Worm (Caenorhabditis elegans) whole organism, L2 larva: ENCODE results near the gene ZK6.8.

Experiments used
- C34F6.9 ChIP-seq: fragments of 150-350 bp; optimal IDR thresholded peaks from 2 replicates; lab custom pipeline; 2014; ENCODE audit warnings: missing biosample characterization, missing genetic modification characterization
- R02D3.7 ChIP-seq: fragments of 150-350 bp; optimal IDR thresholded peaks from 2 replicates; lab custom pipeline; 2014; ENCODE audit warnings: missing biosample characterization, missing genetic modification characterization
- ZK546.5 ChIP-seq: sonication (generic microtip); optimal IDR thresholded peaks from 2 replicates; lab custom pipeline; 2017; ENCODE audit warnings: missing biosample characterization, missing genetic modification characterization
- alr-1 ChIP-seq: fragments of 150-350 bp; optimal IDR thresholded peaks from 2 replicates; lab custom pipeline; 2014; ENCODE audit warnings: missing biosample characterization, missing genetic modification characterization
- aly-2 ChIP-seq: fragments of 150-350 bp; optimal IDR thresholded peaks from 2 replicates; lab custom pipeline; 2014; ENCODE audit warnings: missing biosample characterization, missing genetic modification characterization
- blmp-1 ChIP-seq: sonication (generic microtip); optimal IDR thresholded peaks from 2 replicates; lab custom pipeline; 2017; ENCODE audit warnings: missing genetic modification characterization, mild to moderate bottlenecking, missing compliant biosample characterization, antibody characterized with exemption, moderate library complexity; ENCODE audit not compliant: insufficient read depth
- ceh-16 ChIP-seq: fragments of 150-350 bp; optimal IDR thresholded peaks from 2 replicates; lab custom pipeline; 2014; ENCODE audit warnings: missing biosample characterization, missing genetic modification characterization
- ceh-82 ChIP-seq: fragments of 150-350 bp; optimal IDR thresholded peaks from 2 replicates; lab custom pipeline; 2014; ENCODE audit warnings: missing biosample characterization, missing genetic modification characterization
- crh-2 ChIP-seq: sonication (generic microtip); optimal IDR thresholded peaks from 2 replicates; lab custom pipeline; 2017; ENCODE audit warnings: missing biosample characterization, missing genetic modification characterization
- dmd-4 ChIP-seq: sonication (generic microtip); optimal IDR thresholded peaks from 2 replicates; lab custom pipeline; 2017; ENCODE audit warnings: missing biosample characterization, missing genetic modification characterization
- egl-27 ChIP-seq: sonication (generic microtip); optimal IDR thresholded peaks from 3 replicates; lab custom pipeline; 2017; ENCODE audit warnings: missing biosample characterization, missing genetic modification reagents, missing genetic modification characterization
- elt-1 ChIP-seq: fragments of 150-350 bp; optimal IDR thresholded peaks from 2 replicates; lab custom pipeline; 2014; ENCODE audit warnings: missing biosample characterization, missing genetic modification characterization
- elt-3 ChIP-seq: sonication (generic microtip); optimal IDR thresholded peaks from 2 replicates; lab custom pipeline; 2017; ENCODE audit warnings: missing biosample characterization, missing genetic modification characterization
- fos-1 ChIP-seq: fragments of 150-350 bp; optimal IDR thresholded peaks from 2 replicates; lab custom pipeline; 2014; ENCODE audit warnings: missing biosample characterization, missing genetic modification characterization
- gmeb-1 ChIP-seq: fragments of 150-350 bp; optimal IDR thresholded peaks from 2 replicates; lab custom pipeline; 2014; ENCODE audit warnings: missing biosample characterization, missing genetic modification characterization
- lin-13 ChIP-seq: fragments of 150-350 bp; optimal IDR thresholded peaks from 2 replicates; lab custom pipeline; 2014; ENCODE audit warnings: missing biosample characterization, missing genetic modification reagents, missing genetic modification characterization
- mbf-1 ChIP-seq: sonication (generic microtip); optimal IDR thresholded peaks from 2 replicates; lab custom pipeline; 2017; ENCODE audit warnings: missing biosample characterization, missing genetic modification characterization
- nhr-11 ChIP-seq: fragments of 150-350 bp; optimal IDR thresholded peaks from 2 replicates; lab custom pipeline; 2014; ENCODE audit warnings: missing biosample characterization, missing genetic modification characterization
- nhr-12 ChIP-seq: fragments of 150-350 bp; optimal IDR thresholded peaks from 2 replicates; lab custom pipeline; 2014; ENCODE audit warnings: missing biosample characterization, missing genetic modification characterization
- nhr-129 ChIP-seq: fragments of 150-350 bp; optimal IDR thresholded peaks from 2 replicates; lab custom pipeline; 2014; ENCODE audit warnings: missing biosample characterization, missing genetic modification characterization
- nhr-25 ChIP-seq: fragments of 150-350 bp; sonication (generic microtip); optimal IDR thresholded peaks from 3 replicates; lab custom pipeline; 2014; ENCODE audit warnings: missing biosample characterization, missing genetic modification characterization
- nhr-6 ChIP-seq: fragments of 150-350 bp; optimal IDR thresholded peaks from 2 replicates; lab custom pipeline; 2014; ENCODE audit warnings: missing biosample characterization, missing genetic modification characterization
- sma-3 ChIP-seq: sonication (generic microtip); optimal IDR thresholded peaks from 2 replicates; lab custom pipeline; 2016; ENCODE audit warnings: missing genetic modification reagents, missing genetic modification characterization, missing compliant biosample characterization
- sma-9 ChIP-seq, 2 experiments: fragments of 150-350 bp in 1 of 2; sonication (generic microtip) in 1 of 2; optimal IDR thresholded peaks; 2 replicates each; lab custom pipeline; 2014 to 2016; ENCODE audit warnings: missing genetic modification characterization in 2 of 2, mild to moderate bottlenecking in 1 of 2, missing biosample characterization in 1 of 2, missing compliant biosample characterization in 1 of 2, missing genetic modification reagents in 1 of 2, moderate library complexity in 1 of 2
- unc-55 ChIP-seq: fragments of 150-350 bp; sonication (generic microtip); optimal IDR thresholded peaks from 3 replicates; lab custom pipeline; 2014; ENCODE audit warnings: missing biosample characterization, missing genetic modification reagents, missing genetic modification characterization
- unc-62 ChIP-seq: fragments of 150-350 bp; optimal IDR thresholded peaks from 2 replicates; lab custom pipeline; 2014; ENCODE audit warnings: missing biosample characterization, missing genetic modification reagents, missing genetic modification characterization
- ztf-1 ChIP-seq: fragments of 200-800 bp; sonication (Bioruptor generic); conservative IDR thresholded peaks from 2 replicates; pipeline ENCODE4 v1.3.6; 2022; ENCODE audit warnings: missing genetic modification characterization, missing compliant biosample characterization
- ztf-11 ChIP-seq: sonication (generic microtip); optimal IDR thresholded peaks from 2 replicates; lab custom pipeline; 2017; ENCODE audit warnings: missing biosample characterization, missing genetic modification characterization
- ztf-4 ChIP-seq: fragments of 150-350 bp; optimal IDR thresholded peaks from 2 replicates; lab custom pipeline; 2014; ENCODE audit warnings: missing biosample characterization, missing genetic modification characterization

ZK6.8 gene

ce11 chrV:396309-396708, 14.6 kb downstream of the ZK6.8 start, which contains the start of gene nhr-253:
nhr-253 (plus strand) TSS chrV:396593.
- TF ChIP-seq sma-9 (GFP tag; optimal IDR thresholded peaks at IDR 0.05; lab: Kevin White, UChicago) (no peak), sma-9 (tag; optimal IDR thresholded peaks at IDR 0.05; lab: Kevin White, UChicago) (no peak)

ce11 chrV:399721-400120, 18.0 kb downstream of the ZK6.8 start, which contains the start of gene scl-27:
scl-27 (plus strand) TSS chrV:400021.
- TF ChIP-seq ztf-1 (GFP tag; lab: Robert Waterston, UW) (no peak), unc-62 (no peak), ztf-11 (tag; lab: Kevin White, UChicago) (no peak), gmeb-1 (tag; lab: Kevin White, UChicago) (no peak), unc-55 (GFP tag; lab: Kevin White, UChicago) (no peak), C34F6.9 (tag; lab: Kevin White, UChicago) (no peak), ceh-82 (tag; lab: Kevin White, UChicago) (no peak)

ce11 chrV:403028-403427, 21.3 kb downstream of the ZK6.8 start, which contains the start of gene srh-62:
srh-62 (minus strand) TSS chrV:403128.
- TF ChIP-seq ztf-4 = no peak
- no peak for TF ChIP-seq unc-55 (GFP tag; lab: Kevin White, UChicago)
- no peak for TF ChIP-seq ceh-82 (tag; lab: Kevin White, UChicago)
- no peak for TF ChIP-seq nhr-6
- TF ChIP-seq alr-1 = no peak
- no peak for TF ChIP-seq nhr-11
- TF ChIP-seq ztf-1 (GFP tag; lab: Robert Waterston, UW) = no peak
- no peak for TF ChIP-seq gmeb-1 (tag; lab: Kevin White, UChicago)
- no peak for TF ChIP-seq sma-9 (GFP tag; optimal IDR thresholded peaks at IDR 0.05; lab: Kevin White, UChicago)
- no peak for TF ChIP-seq sma-9 (tag; optimal IDR thresholded peaks at IDR 0.05; lab: Kevin White, UChicago)
- no peak for TF ChIP-seq nhr-25 (tag; lab: Kevin White, UChicago)
- TF ChIP-seq blmp-1 (tag; lab: Kevin White, UChicago) = no peak
- TF ChIP-seq ceh-16 (tag; lab: Kevin White, UChicago) = no peak
- no peak for TF ChIP-seq lin-13 (GFP tag; lab: Kevin White, UChicago)
- no peak for TF ChIP-seq crh-2 (tag; lab: Kevin White, UChicago)
- no peak for TF ChIP-seq ZK546.5 (tag; lab: Kevin White, UChicago)
- TF ChIP-seq C34F6.9 (tag; lab: Kevin White, UChicago) = no peak
- TF ChIP-seq elt-3 (tag; lab: Kevin White, UChicago) = no peak

- TF ChIP-seq sma-9 (GFP tag; optimal IDR thresholded peaks at IDR 0.05; lab: Kevin White, UChicago) (peak; percentile 35), sma-9 (tag; optimal IDR thresholded peaks at IDR 0.05; lab: Kevin White, UChicago) (no peak), aly-2 (tag; lab: Kevin White, UChicago) (no peak), R02D3.7 (tag; lab: Kevin White, UChicago) (no peak), egl-27 (tag; lab: Kevin White, UChicago) (no peak), sma-3 (GFP tag; lab: Kevin White, UChicago) (no peak), mbf-1 (tag; lab: Kevin White, UChicago) (no peak)
Observed at ce11 chrV:404210-404669, 22.5 kb downstream of the ZK6.8 start, which contains the start of gene nhr-252. nhr-252 (plus strand) TSS chrV:404619.

ce11 chrV:412820-413219, 31.1 kb downstream of the ZK6.8 start:
- TF ChIP-seq nhr-12 (no peak), alr-1 (no peak)

ce11 chrV:414630-415029, 32.9 kb downstream of the ZK6.8 start, which contains the start of gene dod-19:
dod-19 (minus strand) TSS chrV:414759.
- TF ChIP-seq sma-9 (GFP tag; optimal IDR thresholded peaks at IDR 0.05; lab: Kevin White, UChicago) (peak; percentile 46), sma-9 (tag; optimal IDR thresholded peaks at IDR 0.05; lab: Kevin White, UChicago) (no peak), nhr-129 (no peak), dmd-4 (tag; lab: Kevin White, UChicago) (no peak), fos-1 (tag; lab: Kevin White, UChicago) (peak; percentile 69)
- TF ChIP-seq, all 48 proteins: peak for 2

ce11 chrV:415072-415471, 33.4 kb downstream of the ZK6.8 start:
- TF ChIP-seq ztf-4 (no peak), elt-1 (tag; lab: Kevin White, UChicago) (no peak), blmp-1 (tag; lab: Kevin White, UChicago) (no peak), nhr-11 (no peak), nhr-25 (tag; lab: Kevin White, UChicago) (no peak), fos-1 (tag; lab: Kevin White, UChicago) (peak; percentile 79)
